Fruit fly (Drosophila melanogaster) whole organism, embryonic: ENCODE measurements around the gene cdi.
A peak's percentile ranks its signal among the peaks of the same experiment; 100 is the strongest.

Experiments used
- Atf6 ChIP-seq: fragments of 200-800 bp; sonication (Bioruptor generic); IDR thresholded peaks from 2 replicates; pipeline ENCODE4 v1.3.6; 2022; ENCODE audit warnings: missing biosample characterization, missing genetic modification characterization
- BtbVII ChIP-seq: fragments of 200-800 bp; sonication (Bioruptor generic); optimal IDR thresholded peaks from 3 replicates; lab custom pipeline; 2017; ENCODE audit warnings: missing biosample characterization, mild to moderate bottlenecking, missing genetic modification characterization
- CG1024 ChIP-seq: fragments of 200-800 bp; sonication (Bioruptor generic); IDR thresholded peaks from 2 replicates; pipeline ENCODE4 v1.3.6; 2022; ENCODE audit warnings: missing biosample characterization, missing genetic modification characterization
- CG11093 ChIP-seq: fragments of 200-800 bp; sonication (Bioruptor generic); IDR thresholded peaks from 3 replicates; pipeline ENCODE4 v1.3.6; 2022; ENCODE audit warnings: missing biosample characterization, missing genetic modification characterization
- CG12071 ChIP-seq: fragments of 200-800 bp; sonication (Bioruptor generic); optimal IDR thresholded peaks from 3 replicates; lab custom pipeline; 2018; ENCODE audit warnings: missing biosample characterization, mild to moderate bottlenecking, missing genetic modification characterization
- CG12104 ChIP-seq: fragments of 200-800 bp; sonication (Bioruptor generic); optimal IDR thresholded peaks from 3 replicates; lab custom pipeline; 2016; ENCODE audit warnings: missing biosample characterization, missing genetic modification characterization
- CG14710 ChIP-seq: fragments of 200-800 bp; sonication (Bioruptor generic); optimal IDR thresholded peaks from 3 replicates; lab custom pipeline; 2019; ENCODE audit warnings: missing biosample characterization, mild to moderate bottlenecking, missing genetic modification characterization, moderate library complexity
- CG14860 ChIP-seq: fragments of 200-800 bp; sonication (Bioruptor generic); IDR thresholded peaks from 3 replicates; pipeline ENCODE4 v1.3.6; 2022; ENCODE audit warnings: missing biosample characterization, missing genetic modification characterization; ENCODE audit not compliant: partially characterized antibody
- CG15073 ChIP-seq: fragments of 200-800 bp; sonication (Bioruptor generic); optimal IDR thresholded peaks from 2 replicates; lab custom pipeline; 2016; ENCODE audit warnings: missing biosample characterization, missing genetic modification characterization
- CG1529 ChIP-seq: fragments of 200-800 bp; sonication (Bioruptor generic); optimal IDR thresholded peaks from 3 replicates; lab custom pipeline; 2018; ENCODE audit warnings: missing biosample characterization, missing genetic modification characterization
- CG16813 ChIP-seq: fragments of 200-800 bp; sonication (Bioruptor generic); IDR thresholded peaks from 3 replicates; pipeline ENCODE4 v1.3.6; 2022; ENCODE audit warnings: missing biosample characterization, missing genetic modification characterization; ENCODE audit not compliant: partially characterized antibody
- CG17385 ChIP-seq: fragments of 200-800 bp; sonication (Bioruptor generic); optimal IDR thresholded peaks from 3 replicates; lab custom pipeline; 2018; ENCODE audit warnings: missing biosample characterization, mild to moderate bottlenecking, missing genetic modification characterization
- CG2120 ChIP-seq: fragments of 200-800 bp; sonication (Bioruptor generic); optimal IDR thresholded peaks from 3 replicates; lab custom pipeline; 2016; ENCODE audit warnings: missing biosample characterization, missing genetic modification characterization
- CG2199 ChIP-seq: fragments of 200-800 bp; sonication (Bioruptor generic); IDR thresholded peaks from 3 replicates; pipeline ENCODE4 v1.3.6; 2022; ENCODE audit warnings: missing biosample characterization, missing genetic modification characterization
- CG32532 ChIP-seq: fragments of 200-800 bp; sonication (Bioruptor generic); IDR thresholded peaks from 2 replicates; pipeline ENCODE4 v1.3.6; 2022; ENCODE audit warnings: missing biosample characterization, missing genetic modification characterization
- CG4404 ChIP-seq: fragments of 200-800 bp; sonication (Bioruptor generic); IDR thresholded peaks from 2 replicates; pipeline ENCODE4 v1.3.6; 2022; ENCODE audit warnings: missing biosample characterization, missing genetic modification characterization
- CG4854 ChIP-seq: fragments of 200-800 bp; sonication (Bioruptor generic); optimal IDR thresholded peaks from 2 replicates; lab custom pipeline; 2016; ENCODE audit warnings: missing biosample characterization, missing genetic modification characterization, inconsistent platforms
- CG9876 ChIP-seq: fragments of 200-800 bp; sonication (Bioruptor generic); optimal IDR thresholded peaks from 2 replicates; lab custom pipeline; 2016; ENCODE audit warnings: missing biosample characterization, missing genetic modification characterization
- CkIIα-i1 ChIP-seq: fragments of 200-800 bp; sonication (Bioruptor generic); IDR thresholded peaks from 2 replicates; pipeline ENCODE4 v1.3.6; 2022; ENCODE audit warnings: missing biosample characterization, missing genetic modification characterization
- Dad ChIP-seq: fragments of 200-800 bp; sonication (Bioruptor generic); optimal IDR thresholded peaks from 3 replicates; lab custom pipeline; 2016; ENCODE audit warnings: missing biosample characterization, missing genetic modification characterization
- Dfd ChIP-seq, 2 experiments: fragments of >200 bp; optimal IDR thresholded peaks; 2 replicates each; lab custom pipeline; 2017; ENCODE audit warnings: missing biosample characterization in 2 of 2, missing genetic modification characterization in 2 of 2
- E2f2 ChIP-seq: fragments of 200-800 bp; sonication (Bioruptor generic); IDR thresholded peaks from 2 replicates; pipeline ENCODE4 v1.3.6; 2022; ENCODE audit warnings: missing biosample characterization, missing genetic modification characterization
- Ets65A ChIP-seq: fragments of 200-800 bp; sonication (Bioruptor generic); peaks from one replicate; lab custom pipeline; 2016; ENCODE audit warnings: missing biosample characterization, missing genetic modification characterization
- Gug ChIP-seq: fragments of 200-800 bp; sonication (Bioruptor generic); IDR thresholded peaks from 4 replicates; pipeline ENCODE4 v1.3.6; 2022; ENCODE audit warnings: missing biosample characterization, missing genetic modification characterization
- Hey ChIP-seq: fragments of 200-800 bp; sonication (Bioruptor generic); optimal IDR thresholded peaks from 3 replicates; lab custom pipeline; 2018; ENCODE audit warnings: missing biosample characterization, mild to moderate bottlenecking, missing genetic modification characterization
- Hr51 ChIP-seq, 2 experiments: fragments of 200-800 bp; sonication (Bioruptor generic); optimal IDR thresholded peaks; 2 replicates in 1 of 2; 3 replicates in 1 of 2; lab custom pipeline; 2016 to 2018; ENCODE audit warnings: missing biosample characterization in 2 of 2, missing genetic modification characterization in 2 of 2, mild to moderate bottlenecking in 1 of 2, moderate library complexity in 1 of 2
- Max ChIP-seq: fragments of 200-800 bp; sonication (Bioruptor generic); optimal IDR thresholded peaks from 2 replicates; lab custom pipeline; 2016; ENCODE audit warnings: missing biosample characterization, mild to moderate bottlenecking, missing genetic modification characterization
- Meics ChIP-seq: fragments of 200-800 bp; sonication (Bioruptor generic); optimal IDR thresholded peaks from 2 replicates; lab custom pipeline; 2017; ENCODE audit warnings: missing biosample characterization, mild to moderate bottlenecking, missing genetic modification characterization
- Mrtf ChIP-seq: fragments of 200-800 bp; sonication (Bioruptor generic); IDR thresholded peaks from 3 replicates; pipeline ENCODE4 v1.3.6; 2022; ENCODE audit warnings: missing biosample characterization, missing genetic modification characterization
- Oli ChIP-seq: fragments of 200-800 bp; sonication (Bioruptor generic); optimal IDR thresholded peaks from 2 replicates; lab custom pipeline; 2018; ENCODE audit warnings: missing biosample characterization, mild to moderate bottlenecking, missing genetic modification characterization, moderate library complexity
- Sox100B ChIP-seq: fragments of 200-800 bp; sonication (Bioruptor generic); optimal IDR thresholded peaks from 3 replicates; lab custom pipeline; 2018; ENCODE audit warnings: missing biosample characterization, mild to moderate bottlenecking, missing genetic modification characterization
- Sox102F ChIP-seq: fragments of 200-800 bp; sonication (Bioruptor generic); optimal IDR thresholded peaks from 2 replicates; lab custom pipeline; 2018; ENCODE audit warnings: missing biosample characterization, mild to moderate bottlenecking, missing genetic modification characterization, moderate library complexity
- Sry-δ ChIP-seq: fragments of 200-800 bp; sonication (Bioruptor generic); optimal IDR thresholded peaks from 2 replicates; lab custom pipeline; 2016; ENCODE audit warnings: missing biosample characterization, missing genetic modification characterization
- Xbp1 ChIP-seq: fragments of 200-800 bp; sonication (Bioruptor generic); optimal IDR thresholded peaks from 3 replicates; lab custom pipeline; 2016; ENCODE audit warnings: missing biosample characterization, mild to moderate bottlenecking, missing genetic modification characterization
- ase ChIP-seq: fragments of 200-800 bp; sonication (Bioruptor generic); IDR thresholded peaks from 3 replicates; pipeline ENCODE4 v1.3.6; 2022; ENCODE audit warnings: missing biosample characterization, missing genetic modification characterization
- bab2 ChIP-seq: fragments of 200-800 bp; sonication (Bioruptor generic); optimal IDR thresholded peaks from 2 replicates; lab custom pipeline; 2016; ENCODE audit warnings: missing biosample characterization, missing genetic modification characterization
- bigmax ChIP-seq: fragments of 200-800 bp; sonication (Bioruptor generic); optimal IDR thresholded peaks from 2 replicates; lab custom pipeline; 2018; ENCODE audit warnings: missing biosample characterization, mild to moderate bottlenecking, missing genetic modification characterization
- en ChIP-seq: fragments of 200-800 bp; sonication (Bioruptor generic); optimal IDR thresholded peaks from 2 replicates; lab custom pipeline; 2016; ENCODE audit warnings: missing biosample characterization, missing genetic modification characterization
- eve ChIP-seq, 2 experiments: fragments of >200 bp; optimal IDR thresholded peaks; 2 replicates each; lab custom pipeline; 2017; ENCODE audit warnings: missing biosample characterization in 2 of 2, missing genetic modification characterization in 2 of 2
- ham ChIP-seq: fragments of 200-800 bp; sonication (Bioruptor generic); IDR thresholded peaks from 2 replicates; pipeline ENCODE4 v1.3.6; 2022; ENCODE audit warnings: missing biosample characterization, missing genetic modification characterization
- hkb ChIP-seq, 2 experiments: fragments of 200-800 bp in 1 of 2; fragments of >200 bp in 1 of 2; sonication (Bioruptor generic) in 1 of 2; IDR thresholded peaks in 1 of 2; optimal IDR thresholded peaks in 1 of 2; 2 replicates each; pipeline versions ENCODE4 v1.3.6 to Lab custom; 2017 to 2022; ENCODE audit warnings: missing biosample characterization in 1 of 2, missing genetic modification characterization in 1 of 2
- ind ChIP-seq: fragments of 200-800 bp; sonication (Bioruptor generic); optimal IDR thresholded peaks from 3 replicates; lab custom pipeline; 2016; ENCODE audit warnings: missing biosample characterization, missing genetic modification characterization
- lmd ChIP-seq: fragments of 200-800 bp; sonication (Bioruptor generic); IDR thresholded peaks from 2 replicates; pipeline ENCODE4 v1.3.6; 2022; ENCODE audit warnings: missing biosample characterization, missing genetic modification characterization
- mam ChIP-seq: fragments of 200-800 bp; sonication (Bioruptor generic); optimal IDR thresholded peaks from 3 replicates; lab custom pipeline; 2016; ENCODE audit warnings: missing biosample characterization, missing genetic modification characterization
- repo ChIP-seq: fragments of 200-800 bp; sonication (Bioruptor generic); optimal IDR thresholded peaks from 2 replicates; lab custom pipeline; 2016; ENCODE audit warnings: missing biosample characterization, missing genetic modification characterization
- ro ChIP-seq: fragments of 200-800 bp; sonication (Bioruptor generic); IDR thresholded peaks from 2 replicates; pipeline ENCODE4 v1.3.6; 2022; ENCODE audit warnings: missing biosample characterization, missing genetic modification characterization
- sc ChIP-seq, 3 experiments: fragments of >200 bp in 2 of 3; fragments of 200-800 bp in 1 of 3; sonication (Bioruptor generic) in 1 of 3; optimal IDR thresholded peaks; 2 replicates in 2 of 3; 3 replicates in 1 of 3; lab custom pipeline; 2017; ENCODE audit warnings: mild to moderate bottlenecking in 1 of 3, missing biosample characterization in 1 of 3, missing genetic modification characterization in 1 of 3, missing genetic modification reagents in 1 of 3
- sima ChIP-seq: fragments of 200-800 bp; sonication (Bioruptor generic); optimal IDR thresholded peaks from 2 replicates; lab custom pipeline; 2016; ENCODE audit warnings: missing biosample characterization, missing genetic modification characterization
- sug ChIP-seq: fragments of 200-800 bp; optimal IDR thresholded peaks from 2 replicates; lab custom pipeline; 2019; ENCODE audit warnings: missing biosample characterization, mild to moderate bottlenecking, missing genetic modification characterization, moderate library complexity
- tap ChIP-seq: fragments of 200-800 bp; optimal IDR thresholded peaks from 3 replicates; lab custom pipeline; 2019; ENCODE audit warnings: missing biosample characterization, mild to moderate bottlenecking, missing genetic modification characterization, moderate library complexity
- ttk ChIP-seq: fragments of 200-800 bp; sonication (Bioruptor generic); IDR thresholded peaks from 2 replicates; pipeline ENCODE4 v2.1.2; 2022; ENCODE audit warnings: missing biosample characterization, missing genetic modification characterization

The cdi gene

DNA sequence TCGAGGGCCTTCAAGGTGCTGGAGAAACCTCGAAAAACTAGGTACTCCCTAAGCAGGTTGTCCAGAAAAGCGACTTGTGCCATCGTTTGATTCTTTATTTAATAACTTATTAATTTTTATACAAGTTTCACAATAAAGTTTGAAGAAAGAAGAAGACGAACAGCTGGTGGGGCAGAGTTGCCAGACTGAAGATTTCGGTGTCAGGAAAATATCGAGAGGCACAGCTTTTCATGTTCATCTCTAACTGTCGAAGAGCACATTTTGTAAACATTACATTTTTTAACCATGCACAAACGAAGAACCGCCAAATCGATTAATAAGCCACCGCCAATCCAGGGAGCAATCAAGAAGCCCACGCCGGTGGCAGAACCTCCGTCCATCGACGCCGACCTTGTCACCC is 70.2 kb downstream of the cdi start, which contains the start of the genes CG6005 and CG14286 (continued):
- TF ChIP-seq mam (GFP tag; lab: Kevin White, UChicago) (peak; percentile 69), Atf6 (GFP tag; lab: Robert Waterston, UW) (peak; percentile 62), CG15073 (GFP tag; lab: Kevin White, UChicago) (no peak), CG9876 (peak; percentile 2), Dad (GFP tag; lab: Kevin White, UChicago) (peak; percentile 64), Dfd (GFP tag; optimal IDR thresholded peaks at IDR 0.05; lab: Kevin White, UChicago) (no peak), CG1529 (no peak), Sry-δ (GFP tag; lab: Kevin White, UChicago) (peak; percentile 84), CG2199 (GFP tag; lab: Robert Waterston, UW) (no peak), E2f2 (peak; percentile 77), sug (peak; percentile 59), CG12071 (GFP tag; lab: Kevin White, UChicago) (no peak), Gug (GFP tag; lab: Robert Waterston, UW) (peak; percentile 84; the same call in 3 of the 4 replicates), ind (GFP tag; lab: Kevin White, UChicago) (peak; percentile 55), CG11093 (GFP tag; lab: Robert Waterston, UW) (no peak), CG14710 (tag; lab: Kevin White, UChicago) (peak; percentile 37), Xbp1 (peak; percentile 83), bab2 (GFP tag; lab: Kevin White, UChicago) (peak; percentile 69), Sox100B (GFP tag; lab: Kevin White, UChicago) (no peak), tap (tag; lab: Kevin White, UChicago) (no peak), Max (GFP tag; lab: Kevin White, UChicago) (peak; percentile 25), ham (GFP tag; lab: Robert Waterston, UW) (no peak), CkIIα-i1 (GFP tag; lab: Robert Waterston, UW) (no peak), CG4404 (0 out of 2 replicates have a peak, but pooled peaks have one; percentile 9), Meics (GFP tag; lab: Kevin White, UChicago) (no peak), Ets65A (GFP tag; lab: Kevin White, UChicago) (peak; percentile 30), hkb (optimal IDR thresholded peaks at IDR 0.05; lab: Kevin White, UChicago) (no peak), hkb (GFP tag; IDR thresholded peaks at IDR 0.05; lab: Robert Waterston, UW) (0 out of 2 replicates have a peak, but pooled peaks have one; percentile 38), CG12104 (GFP tag; lab: Kevin White, UChicago) (no peak), ttk (GFP tag; lab: Robert Waterston, UW) (peak; percentile 73), CG1024 (GFP tag; lab: Robert Waterston, UW) (peak; percentile 28; the same call in 1 of the 2 replicates), CG2120 (GFP tag; lab: Kevin White, UChicago) (peak; percentile 88), eve (GFP tag; optimal IDR thresholded peaks at IDR 0.05; lab: Kevin White, UChicago) (no peak), lmd (GFP tag; lab: Robert Waterston, UW) (peak; percentile 58; the same call in 1 of the 2 replicates), en (GFP tag; lab: Kevin White, UChicago) (no peak), Oli (no peak), Sox102F (GFP tag; lab: Kevin White, UChicago) (peak; percentile 37), bigmax (GFP tag; lab: Kevin White, UChicago) (no peak), CG4854 (GFP tag; lab: Kevin White, UChicago) (no peak), BtbVII (GFP tag; lab: Kevin White, UChicago) (no peak), sc (optimal IDR thresholded peaks at IDR 0.05; lab: Kevin White, UChicago) (no peak), sc (GFP tag; optimal IDR thresholded peaks at IDR 0.05; lab: Kevin White, UChicago) (no peak), CG16813 (GFP tag; lab: Robert Waterston, UW) (peak; percentile 76), CG14860 (GFP tag; lab: Robert Waterston, UW) (peak; percentile 59), Mrtf (GFP tag; lab: Robert Waterston, UW) (peak; percentile 62; the same call in 1 of the 3 replicates), sima (GFP tag; lab: Kevin White, UChicago) (no peak), ro (peak; percentile 57; the same call in 1 of the 2 replicates), Hr51 (GFP tag; optimal IDR thresholded peaks at IDR 0.05; lab: Kevin White, UChicago) (peak; percentile 19 to 72), CG17385 (GFP tag; lab: Kevin White, UChicago) (peak; percentile 98), repo (no peak), ase (peak; percentile 64; the same call in 1 of the 3 replicates), CG32532 (GFP tag; lab: Robert Waterston, UW) (peak; percentile 85), Hey (no peak)
